Fruit fly (Drosophila melanogaster) whole organism, embryonic: ENCODE measurements around the gene Cp16.

Source experiments
- CG15601 ChIP-seq: fragments of 200-800 bp; sonication (Bioruptor generic); optimal IDR thresholded peaks from 3 replicates; lab custom pipeline; 2019; ENCODE audit warnings: missing biosample characterization, mild to moderate bottlenecking, missing genetic modification characterization, moderate library complexity
- CG16813 ChIP-seq: fragments of 200-800 bp; sonication (Bioruptor generic); IDR thresholded peaks from 3 replicates; pipeline ENCODE4 v1.3.6; 2022; ENCODE audit warnings: missing biosample characterization, missing genetic modification characterization; ENCODE audit not compliant: partially characterized antibody
- CG4854 ChIP-seq: fragments of 200-800 bp; sonication (Bioruptor generic); optimal IDR thresholded peaks from 2 replicates; lab custom pipeline; 2016; ENCODE audit warnings: missing biosample characterization, missing genetic modification characterization, inconsistent platforms
- CG6689 ChIP-seq: fragments of 200-800 bp; sonication (Bioruptor generic); IDR thresholded peaks from 2 replicates; pipeline ENCODE4 v1.3.6; 2022; ENCODE audit warnings: missing biosample characterization, missing genetic modification characterization
- CG6854 ChIP-seq: fragments of 200-800 bp; sonication (Bioruptor generic); optimal IDR thresholded peaks from 3 replicates; lab custom pipeline; 2017; ENCODE audit warnings: missing biosample characterization, mild to moderate bottlenecking, missing genetic modification characterization
- H2.0 ChIP-seq: fragments of 200-800 bp; sonication (Bioruptor generic); IDR thresholded peaks from 2 replicates; pipeline ENCODE4 v1.3.6; 2022; ENCODE audit warnings: missing biosample characterization, missing genetic modification characterization
- Lpt ChIP-seq: fragments of >200 bp; optimal IDR thresholded peaks from 2 replicates; lab custom pipeline; 2018; ENCODE audit warnings: missing biosample characterization, missing genetic modification characterization
- Mes4 ChIP-seq: fragments of 200-800 bp; sonication (Bioruptor generic); optimal IDR thresholded peaks from 2 replicates; lab custom pipeline; 2016; ENCODE audit warnings: missing biosample characterization, missing genetic modification characterization

dm6 chr3L:8700643-8701208 is 31.0 kb upstream of the Cp16 start:
- TF ChIP-seq CG15601, result peak; percentile 33
- peak; percentile 53 for TF ChIP-seq H2.0 (GFP tag; lab: Robert Waterston, UW)
- no peak for TF ChIP-seq CG16813 (GFP tag; lab: Robert Waterston, UW)
- no peak for TF ChIP-seq Lpt (GFP tag; lab: Kevin White, UChicago)
- TF ChIP-seq CG6689, result peak; percentile 76
- TF ChIP-seq Mes4, result peak; percentile 59
- TF ChIP-seq CG6854 (GFP tag; lab: Kevin White, UChicago), result peak; percentile 43
- TF ChIP-seq CG4854, result peak; percentile 74
